Worm (Caenorhabditis elegans) whole organism, young adult: Measurements from ENCODE around the gene F17C11.22.

Source experiments
- F57A8.1 ChIP-seq: fragments of 200-800 bp; sonication (Bioruptor generic); optimal IDR thresholded peaks from 2 replicates; lab custom pipeline; 2018; ENCODE audit warnings: mild to moderate bottlenecking, missing genetic modification characterization, moderate library complexity, missing compliant biosample characterization
- aptf-2 ChIP-seq: fragments of 200-800 bp; sonication (Bioruptor generic); conservative IDR thresholded peaks from 2 replicates; pipeline ENCODE4 v1.3.6; 2022; ENCODE audit warnings: missing genetic modification reagents, missing genetic modification characterization, missing compliant biosample characterization
- bed-1 ChIP-seq: fragments of 200-800 bp; sonication (Bioruptor generic); IDR thresholded peaks from 2 replicates; pipeline ENCODE4 v1.3.6; 2022; ENCODE audit warnings: missing genetic modification reagents, missing genetic modification characterization, missing compliant biosample characterization
- bed-2 ChIP-seq: fragments of 200-800 bp; sonication (Bioruptor generic); IDR thresholded peaks from 2 replicates; pipeline ENCODE4 v1.3.6; 2022; ENCODE audit warnings: missing genetic modification reagents, missing genetic modification characterization, missing compliant biosample characterization
- mel-28 ChIP-seq: sonication (generic microtip); optimal IDR thresholded peaks from 2 replicates; lab custom pipeline; 2016; ENCODE audit warnings: borderline replicate concordance, mild to moderate bottlenecking, missing genetic modification characterization, missing compliant biosample characterization
- nfya-1 ChIP-seq: sonication (generic microtip); optimal IDR thresholded peaks from 2 replicates; lab custom pipeline; 2017; ENCODE audit warnings: antibody characterized with exemption, missing compliant biosample characterization, missing genetic modification characterization, borderline replicate concordance; ENCODE audit not compliant: insufficient read depth
- nhr-90 ChIP-seq: sonication (generic microtip); optimal IDR thresholded peaks from 2 replicates; lab custom pipeline; 2016; ENCODE audit warnings: missing genotype, mild to moderate bottlenecking, missing genetic modification characterization, missing compliant biosample characterization
- pha-4 ChIP-seq: fragments of 150-350 bp; sonication (generic microtip); optimal IDR thresholded peaks from 2 replicates; lab custom pipeline; 2014; ENCODE audit warnings: missing biosample characterization, missing genetic modification reagents, missing genetic modification characterization
- snpc-4 ChIP-seq, 5 experiments: fragments of 150-350 bp in 1 of 5; sonication (generic microtip) in 4 of 5; optimal IDR thresholded peaks; 2 replicates each; lab custom pipeline; 2014 to 2018; ENCODE audit warnings: missing genetic modification characterization in 5 of 5, missing biosample characterization in 3 of 5, antibody characterized with exemption in 2 of 5, mild to moderate bottlenecking in 2 of 5, missing compliant biosample characterization in 2 of 5, missing genotype in 2 of 5, moderate library complexity in 2 of 5, missing genetic modification reagents in 1 of 5
- xnd-1 ChIP-seq: sonication (generic microtip); optimal IDR thresholded peaks from 2 replicates; lab custom pipeline; 2016; ENCODE audit warnings: missing genotype, missing genetic modification reagents, missing genetic modification characterization, missing compliant biosample characterization
- ztf-25 ChIP-seq: fragments of 200-800 bp; sonication (Bioruptor generic); IDR thresholded peaks from 2 replicates; pipeline ENCODE4 v1.3.6; 2022; ENCODE audit warnings: missing genetic modification reagents, missing genetic modification characterization, missing compliant biosample characterization
- ztf-6 ChIP-seq: fragments of 200-800 bp; sonication (Bioruptor generic); IDR thresholded peaks from 2 replicates; pipeline ENCODE4 v1.3.6; 2022; ENCODE audit warnings: missing genetic modification reagents, missing genetic modification characterization, missing compliant biosample characterization

ce11 chrV:10947210-10947609, 22.8 kb downstream of the F17C11.22 start:
- TF ChIP-seq bed-1 (GFP tag; lab: Robert Waterston, UW): no peak
- no peak for TF ChIP-seq snpc-4 (GFP tag; optimal IDR thresholded peaks at IDR 0.05; lab: Kevin White, UChicago)
- TF ChIP-seq snpc-4 (tag; optimal IDR thresholded peaks at IDR 0.05; lab: Kevin White, UChicago): no peak
- no peak for TF ChIP-seq nhr-90
- TF ChIP-seq aptf-2 (GFP tag; lab: Robert Waterston, UW): no peak
- no peak for TF ChIP-seq bed-2 (GFP tag; lab: Robert Waterston, UW)
- no peak for TF ChIP-seq ztf-6 (GFP tag; lab: Robert Waterston, UW)
- no peak for TF ChIP-seq pha-4
- no peak for TF ChIP-seq F57A8.1 (GFP tag; lab: Kevin White, UChicago)
- TF ChIP-seq xnd-1: no peak
- no peak for TF ChIP-seq nfya-1 (tag; lab: Kevin White, UChicago)
- TF ChIP-seq ztf-25 (GFP tag; lab: Robert Waterston, UW): no peak
- no peak for TF ChIP-seq mel-28 (tag; lab: Kevin White, UChicago)
